Worm (Caenorhabditis elegans) whole organism, midembryonic: ENCODE measurements around the gene scp-1.

Experiments used
- T22C8.4 ChIP-seq: fragments of 200-800 bp; sonication (Bioruptor generic); IDR thresholded peaks from 2 replicates; pipeline ENCODE4 v1.3.6; 2022; ENCODE audit warnings: missing genetic modification characterization, missing compliant biosample characterization
- klf-2 ChIP-seq: fragments of 200-800 bp; sonication (Bioruptor generic); conservative IDR thresholded peaks from 2 replicates; pipeline ENCODE4 v1.3.6; 2022; ENCODE audit warnings: missing genetic modification reagents, missing genetic modification characterization, missing compliant biosample characterization
- med-1 ChIP-seq: sonication (generic microtip); optimal IDR thresholded peaks from 2 replicates; lab custom pipeline; 2017; ENCODE audit warnings: missing genetic modification characterization, mild to moderate bottlenecking, missing compliant biosample characterization, antibody characterized with exemption, missing genetic modification reagents; ENCODE audit not compliant: insufficient read depth
- ztf-23 ChIP-seq: fragments of 200-800 bp; sonication (Bioruptor generic); IDR thresholded peaks from 2 replicates; pipeline ENCODE4 v1.3.6; 2022; ENCODE audit warnings: missing genetic modification reagents, missing genetic modification characterization, missing compliant biosample characterization

DNA sequence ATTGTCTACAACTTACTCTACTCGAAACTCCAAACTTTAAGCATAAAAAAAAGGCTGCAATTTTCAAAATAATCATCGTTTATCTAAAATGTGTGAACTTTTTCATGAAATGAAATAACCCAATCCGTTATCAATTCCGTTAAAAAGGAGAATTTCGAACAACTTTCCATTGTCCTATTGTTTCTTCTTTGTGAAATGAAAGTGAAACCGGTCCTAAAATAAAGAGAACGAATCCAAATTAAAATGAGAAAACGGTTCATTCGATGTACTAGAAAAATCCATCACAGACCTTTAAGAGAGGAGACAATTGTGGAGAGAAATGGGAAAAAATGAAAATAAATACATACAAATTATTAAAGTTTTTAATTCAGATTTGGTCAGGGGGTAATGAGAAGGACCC is 38.1 kb upstream of the scp-1 start, which contains the start of gene C01G6.9:
- TF ChIP-seq klf-2 (GFP tag; lab: Robert Waterston, UW) (no peak), T22C8.4 (GFP tag; lab: Robert Waterston, UW) (no peak), ztf-23 (GFP tag; lab: Robert Waterston, UW) (no peak), med-1 (GFP tag; lab: Kevin White, UChicago) (no peak)
